Fruit fly (Drosophila melanogaster): ENCODE measurements around the gene CG12608.

DNA sequence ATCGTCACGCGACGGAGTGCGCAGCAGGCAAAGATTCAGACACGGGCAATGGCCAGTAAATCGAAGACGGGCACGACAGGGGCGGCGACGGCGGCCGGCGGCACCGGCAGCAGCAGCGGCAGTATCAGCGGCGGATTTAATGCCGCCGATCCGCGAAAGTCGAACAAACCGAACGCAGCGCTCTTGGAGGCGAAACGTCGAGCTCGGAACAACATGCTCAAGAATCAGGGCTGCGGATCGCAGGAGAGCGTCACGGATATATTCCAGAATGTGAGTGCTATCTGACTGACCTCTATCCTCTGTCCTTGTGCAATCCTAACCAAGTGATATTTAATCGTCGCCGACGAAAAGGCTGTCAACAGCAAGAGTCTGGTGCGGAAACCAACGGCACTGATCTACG lies 9.4 kb downstream of the CG12608 start:
- TF ChIP-seq ttk (optimal IDR thresholded peaks at IDR 0.05) (no peak), psq (optimal IDR thresholded peaks at IDR 0.05) (no peak)
